Fruit fly (Drosophila melanogaster): ENCODE results near the gene dsh.
A peak's percentile ranks its signal among the peaks of the same experiment; 100 is the strongest.

Gene dsh

dm6 chrX:11351351-11351750 is 4.3 kb upstream of the dsh start (continued):
- TF ChIP-seq H15 (GFP tag; IDR thresholded peaks at IDR 0.05), result peak; percentile 95
- peak; percentile 85 for TF ChIP-seq CG31224 (GFP tag; IDR thresholded peaks at IDR 0.05)
- peak; percentile 92 for TF ChIP-seq Fer1 (GFP tag; optimal IDR thresholded peaks at IDR 0.05)
- peak; percentile 72 for TF ChIP-seq CG8359 (GFP tag; optimal IDR thresholded peaks at IDR 0.05; ENCODE audit: borderline replicate concordance)
- TF ChIP-seq HLH4C (GFP tag; IDR thresholded peaks at IDR 0.05; ENCODE audit: partially characterized antibody), result no peak
- TF ChIP-seq insv (GFP tag; optimal IDR thresholded peaks at IDR 0.05), result peak in 1 of 2 experiments; percentile 12
- TF ChIP-seq CG4617 (GFP tag; optimal IDR thresholded peaks at IDR 0.05; ENCODE audit: borderline replicate concordance), result peak; percentile 88
- TF ChIP-seq CG17829 (tag; optimal IDR thresholded peaks at IDR 0.05), result peak; percentile 88
- TF ChIP-seq croc (GFP tag; conservative IDR thresholded peaks at IDR 0.05), result peak; percentile 89
- peak; percentile 80 for TF ChIP-seq D19A (tag; optimal IDR thresholded peaks at IDR 0.05)
- peak; percentile 81 for TF ChIP-seq fd64A (GFP tag; optimal IDR thresholded peaks at IDR 0.05)
- peak; percentile 93 for TF ChIP-seq CG1024 (GFP tag; IDR thresholded peaks at IDR 0.05)
- peak; percentile 77 for TF ChIP-seq CG6654 (GFP tag; optimal IDR thresholded peaks at IDR 0.05)
- peak; percentile 86 for TF ChIP-seq CG4707 (GFP tag; optimal IDR thresholded peaks at IDR 0.05)
- peak; percentile 97 for TF ChIP-seq chm (GFP tag; IDR thresholded peaks at IDR 0.05)
- no peak for TF ChIP-seq CG16813 (GFP tag; IDR thresholded peaks at IDR 0.05; ENCODE audit: partially characterized antibody)
- peak; percentile 94 to 97 for TF ChIP-seq dpn (GFP tag; optimal IDR thresholded peaks at IDR 0.05)
- TF ChIP-seq NFAT (GFP tag; IDR thresholded peaks at IDR 0.05), result peak; percentile 95
- TF ChIP-seq Abd-B (GFP tag; optimal IDR thresholded peaks at IDR 0.05), result peak; percentile 91
- peak; percentile 96 for TF ChIP-seq row (GFP tag; IDR thresholded peaks at IDR 0.05)
- TF ChIP-seq crc (GFP tag; optimal IDR thresholded peaks at IDR 0.05), result peak; percentile 87
- TF ChIP-seq lab (GFP tag; optimal IDR thresholded peaks at IDR 0.05), result peak; percentile 96
- TF ChIP-seq Doc3 (GFP tag; IDR thresholded peaks at IDR 0.05; ENCODE audit: partially characterized antibody), result no peak
- peak; percentile 92 for TF ChIP-seq HLH54F (GFP tag; optimal IDR thresholded peaks at IDR 0.05)
- no peak for TF ChIP-seq unc-4 (GFP tag; IDR thresholded peaks at IDR 0.05; ENCODE audit: partially characterized antibody)

DNA sequence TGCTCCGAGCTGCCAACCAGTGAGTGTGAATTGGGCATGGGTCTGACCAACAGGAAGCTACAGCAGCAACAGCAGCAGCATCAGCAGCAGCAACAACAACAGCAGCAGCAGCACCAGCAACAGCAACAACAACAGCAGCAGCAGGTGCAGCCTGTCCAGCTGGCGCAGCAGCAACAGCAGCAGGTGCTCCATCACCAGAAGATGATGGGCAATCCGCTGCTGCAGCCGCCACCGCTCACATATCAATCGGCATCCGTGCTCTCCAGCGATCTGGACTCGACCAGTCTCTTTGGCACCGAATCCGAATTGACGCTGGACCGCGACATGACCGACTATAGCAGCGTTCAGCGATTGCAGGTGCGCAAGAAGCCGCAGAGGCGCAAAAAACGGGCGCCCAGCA is 967 bp downstream of the dsh start:
- TF ChIP-seq Dfd (GFP tag; optimal IDR thresholded peaks at IDR 0.05) (peak in 1 of 2 experiments; percentile 56), CG17359 (tag; optimal IDR thresholded peaks at IDR 0.05) (no peak), CG4820 (GFP tag; optimal IDR thresholded peaks at IDR 0.05) (no peak), peb (GFP tag; IDR thresholded peaks at IDR 0.05) (no peak), Awh (GFP tag; IDR thresholded peaks at IDR 0.05) (no peak), Elba2 (GFP tag; optimal IDR thresholded peaks at IDR 0.05) (no peak), Med (GFP tag) (peak; percentile 8)

dm6 chrX:11359081-11359481 is 3.4 kb downstream of the dsh start, which contains the start of gene Pa1:
Pa1 (plus strand) TSS chrX:11359236.
- TF ChIP-seq hkb (optimal IDR thresholded peaks at IDR 0.05) (no peak), hkb (GFP tag; IDR thresholded peaks at IDR 0.05) (no peak), CG13123 (GFP tag; optimal IDR thresholded peaks at IDR 0.05) (no peak), mld (GFP tag; IDR thresholded peaks at IDR 0.05; ENCODE audit: partially characterized antibody) (0 out of 3 replicates have a peak, but pooled peaks have one; percentile 49), Atf6 (GFP tag; IDR thresholded peaks at IDR 0.05) (no peak), sug (tag; optimal IDR thresholded peaks at IDR 0.05) (peak; percentile 17), Sry-δ (GFP tag; optimal IDR thresholded peaks at IDR 0.05) (peak; percentile 61), CG12299 (tag; optimal IDR thresholded peaks at IDR 0.05) (peak; percentile 15), Elba2 (GFP tag; optimal IDR thresholded peaks at IDR 0.05) (peak; percentile 22), chm (GFP tag; IDR thresholded peaks at IDR 0.05) (0 out of 2 replicates have a peak, but pooled peaks have one; percentile 12), CTCF (GFP tag; optimal IDR thresholded peaks at IDR 0.05) (peak; percentile 37), gfzf (GFP tag; optimal IDR thresholded peaks at IDR 0.05) (peak; percentile 12), ssp (GFP tag; IDR thresholded peaks at IDR 0.05) (no peak), CG12219 (GFP tag; optimal IDR thresholded peaks at IDR 0.05) (no peak), Myb (GFP tag; optimal IDR thresholded peaks at IDR 0.05) (peak; percentile 8), GATAe (GFP tag; conservative IDR thresholded peaks at IDR 0.05) (no peak), vnd (GFP tag; IDR thresholded peaks at IDR 0.05; ENCODE audit: partially characterized antibody) (peak; percentile 54; the same call in 2 of the 3 replicates), CG10267 (tag; optimal IDR thresholded peaks at IDR 0.05) (peak; percentile 95), CG3847 (GFP tag; IDR thresholded peaks at IDR 0.05) (0 out of 2 replicates have a peak, but pooled peaks have one; percentile 22), Med (GFP tag) (peak; percentile 90), tll (GFP tag; optimal IDR thresholded peaks at IDR 0.05) (no peak)

All from whole organism, embryonic.